Worm (Caenorhabditis elegans) whole organism, L4 larva: ENCODE data around the gene F49C12.2.
A peak's percentile ranks its signal among the peaks of the same experiment; 100 is the strongest.

ENCODE experiments used
- F10B5.3 ChIP-seq: sonication (generic microtip); optimal IDR thresholded peaks from 2 replicates; lab custom pipeline; 2016; ENCODE audit warnings: mild to moderate bottlenecking, missing genetic modification characterization, missing compliant biosample characterization
- R02D3.7 ChIP-seq: fragments of 150-350 bp; sonication (generic microtip); optimal IDR thresholded peaks from 3 replicates; lab custom pipeline; 2014; ENCODE audit warnings: missing biosample characterization, missing genetic modification characterization
- T20F7.1 ChIP-seq: fragments of 200-800 bp; sonication (Bioruptor generic); optimal IDR thresholded peaks from 2 replicates; lab custom pipeline; 2018; ENCODE audit warnings: mild to moderate bottlenecking, missing genetic modification characterization, missing compliant biosample characterization
- Y105C5A.15 ChIP-seq: fragments of 200-800 bp; sonication (Bioruptor generic); IDR thresholded peaks from 2 replicates; pipeline ENCODE4 v1.3.6; 2022; ENCODE audit warnings: missing genetic modification characterization, missing compliant biosample characterization
- Y5F2A.4 ChIP-seq: fragments of 200-800 bp; sonication (Bioruptor generic); optimal IDR thresholded peaks from 2 replicates; lab custom pipeline; 2018; ENCODE audit warnings: mild to moderate bottlenecking, missing genetic modification characterization, missing compliant biosample characterization
- ZK337.2 ChIP-seq: fragments of 200-800 bp; sonication (Bioruptor generic); IDR thresholded peaks from 2 replicates; pipeline ENCODE4 v1.3.6; 2022; ENCODE audit warnings: missing genetic modification reagents, missing genetic modification characterization, missing compliant biosample characterization
- aha-1 ChIP-seq: fragments of 150-350 bp; peaks from one replicate; lab custom pipeline; 2014; ENCODE audit warnings: missing biosample characterization, missing genetic modification characterization
- ama-1 ChIP-seq: fragments of 150-350 bp; optimal IDR thresholded peaks from 2 replicates; lab custom pipeline; 2014; ENCODE audit warnings: inconsistent platforms, mixed read lengths
- arid-1 ChIP-seq: fragments of 200-800 bp; sonication (Bioruptor generic); conservative IDR thresholded peaks from 2 replicates; pipeline ENCODE4 v1.3.6; 2022; ENCODE audit warnings: missing genetic modification reagents, missing genetic modification characterization, missing compliant biosample characterization
- ceh-62 ChIP-seq: sonication (generic microtip); optimal IDR thresholded peaks from 2 replicates; lab custom pipeline; 2017; ENCODE audit warnings: missing biosample characterization, missing genetic modification characterization
- ceh-82 ChIP-seq: sonication (generic microtip); optimal IDR thresholded peaks from 2 replicates; lab custom pipeline; 2017; ENCODE audit warnings: missing biosample characterization, missing genetic modification characterization
- ctbp-1 ChIP-seq: fragments of 200-800 bp; sonication (Bioruptor generic); IDR thresholded peaks from 2 replicates; pipeline ENCODE4 v1.3.6; 2022; ENCODE audit warnings: missing genetic modification reagents, missing genetic modification characterization, missing compliant biosample characterization
- daf-16 ChIP-seq, 3 experiments: sonication (generic microtip); optimal IDR thresholded peaks; 2 replicates each; lab custom pipeline; 2016 to 2017; ENCODE audit warnings: missing genetic modification characterization in 3 of 3, missing genetic modification reagents in 3 of 3, mild to moderate bottlenecking in 2 of 3, missing compliant biosample characterization in 2 of 3, missing biosample characterization in 1 of 3, moderate library complexity in 1 of 3
- daf-19 ChIP-seq: fragments of 200-800 bp; sonication (Bioruptor generic); conservative IDR thresholded peaks from 2 replicates; pipeline ENCODE4 v1.3.6; 2022; ENCODE audit warnings: missing genetic modification characterization, missing compliant biosample characterization
- daf-8 ChIP-seq: fragments of 200-800 bp; sonication (Bioruptor generic); IDR thresholded peaks from 2 replicates; pipeline ENCODE4 v1.3.6; 2022; ENCODE audit warnings: missing genetic modification characterization, missing compliant biosample characterization
- egl-43 ChIP-seq: fragments of 200-800 bp; sonication (Bioruptor generic); IDR thresholded peaks from 2 replicates; pipeline ENCODE4 v1.3.6; 2022; ENCODE audit warnings: missing genetic modification reagents, missing genetic modification characterization, missing compliant biosample characterization
- fkh-10 ChIP-seq: fragments of 150-350 bp; optimal IDR thresholded peaks from 2 replicates; lab custom pipeline; 2014; ENCODE audit warnings: missing biosample characterization, missing genetic modification reagents, missing genetic modification characterization
- fos-1 ChIP-seq: fragments of 150-350 bp; optimal IDR thresholded peaks from 2 replicates; lab custom pipeline; 2014; ENCODE audit warnings: missing biosample characterization, missing genetic modification characterization
- gei-8 ChIP-seq: fragments of 200-800 bp; sonication (Bioruptor generic); optimal IDR thresholded peaks from 2 replicates; lab custom pipeline; 2018; ENCODE audit warnings: mild to moderate bottlenecking, missing genetic modification characterization, missing compliant biosample characterization
- hlh-11 ChIP-seq: fragments of 200-800 bp; sonication (Bioruptor generic); optimal IDR thresholded peaks from 2 replicates; lab custom pipeline; 2018; ENCODE audit warnings: mild to moderate bottlenecking, missing genetic modification characterization, missing compliant biosample characterization
- jun-1 ChIP-seq: fragments of 150-350 bp; optimal IDR thresholded peaks from 2 replicates; lab custom pipeline; 2014; ENCODE audit warnings: missing biosample characterization, missing genetic modification reagents, missing genetic modification characterization
- lim-7 ChIP-seq: fragments of 200-800 bp; sonication (Bioruptor generic); IDR thresholded peaks from 2 replicates; pipeline ENCODE4 v1.3.6; 2022; ENCODE audit warnings: missing genetic modification characterization, missing compliant biosample characterization
- lin-1 ChIP-seq: fragments of 200-800 bp; sonication (Bioruptor generic); IDR thresholded peaks from 2 replicates; pipeline ENCODE4 v1.3.6; 2022; ENCODE audit warnings: missing genetic modification reagents, missing genetic modification characterization, missing compliant biosample characterization
- lin-13 ChIP-seq: fragments of 150-350 bp; optimal IDR thresholded peaks from 2 replicates; lab custom pipeline; 2014; ENCODE audit warnings: missing biosample characterization, missing genetic modification reagents, missing genetic modification characterization
- lin-15B ChIP-seq: fragments of 150-350 bp; sonication (generic microtip); optimal IDR thresholded peaks from 3 replicates; lab custom pipeline; 2014; ENCODE audit warnings: missing biosample characterization, missing genetic modification characterization
- lin-38 ChIP-seq: fragments of 200-800 bp; sonication (Bioruptor generic); IDR thresholded peaks from 2 replicates; pipeline ENCODE4 v1.3.6; 2022; ENCODE audit warnings: missing genetic modification reagents, missing genetic modification characterization, missing compliant biosample characterization
- lin-39 ChIP-seq: fragments of 150-350 bp; optimal IDR thresholded peaks from 2 replicates; lab custom pipeline; 2014; ENCODE audit warnings: missing biosample characterization, missing genetic modification reagents, missing genetic modification characterization
- lir-3 ChIP-seq: sonication (generic microtip); optimal IDR thresholded peaks from 2 replicates; lab custom pipeline; 2016; ENCODE audit warnings: mild to moderate bottlenecking, missing genetic modification characterization, missing compliant biosample characterization
- madf-5 ChIP-seq, 2 experiments: fragments of 200-800 bp; sonication (Bioruptor generic); IDR thresholded peaks; 2 replicates each; pipeline ENCODE4 v1.3.6; 2022; ENCODE audit warnings: missing compliant biosample characterization in 2 of 2, missing genetic modification characterization in 2 of 2
- madf-9 ChIP-seq: fragments of 200-800 bp; sonication (Bioruptor generic); conservative IDR thresholded peaks from 2 replicates; pipeline ENCODE4 v1.3.6; 2022; ENCODE audit warnings: missing genetic modification reagents, missing genetic modification characterization, missing compliant biosample characterization
- mdl-1 ChIP-seq, 2 experiments: fragments of 150-350 bp in 1 of 2; sonication (generic microtip) in 1 of 2; optimal IDR thresholded peaks; 2 replicates each; lab custom pipeline; 2014 to 2017; ENCODE audit warnings: missing biosample characterization in 2 of 2, missing genetic modification characterization in 2 of 2
- mep-1 ChIP-seq: fragments of 150-350 bp; sonication (generic microtip); optimal IDR thresholded peaks from 3 replicates; lab custom pipeline; 2014; ENCODE audit warnings: missing biosample characterization, missing genetic modification characterization
- mes-2 ChIP-seq: sonication (generic microtip); optimal IDR thresholded peaks from 2 replicates; lab custom pipeline; 2016; ENCODE audit warnings: missing genotype, mild to moderate bottlenecking, missing genetic modification characterization, missing compliant biosample characterization; ENCODE audit not compliant: poor library complexity, severe bottlenecking
- mxl-2 ChIP-seq: fragments of 200-800 bp; sonication (Bioruptor generic); conservative IDR thresholded peaks from 2 replicates; pipeline ENCODE4 v1.3.6; 2022; ENCODE audit warnings: missing genetic modification reagents, missing genetic modification characterization, missing compliant biosample characterization
- nhr-11 ChIP-seq: fragments of 150-350 bp; optimal IDR thresholded peaks from 2 replicates; lab custom pipeline; 2014; ENCODE audit warnings: missing biosample characterization, missing genetic modification characterization
- nhr-237 ChIP-seq: sonication (generic microtip); optimal IDR thresholded peaks from 2 replicates; lab custom pipeline; 2017; ENCODE audit warnings: missing biosample characterization, missing genetic modification characterization
- nhr-28 ChIP-seq: fragments of 150-350 bp; optimal IDR thresholded peaks from 2 replicates; lab custom pipeline; 2014; ENCODE audit warnings: missing biosample characterization, missing genetic modification characterization
- nhr-41 ChIP-seq: fragments of 200-800 bp; sonication (Bioruptor generic); IDR thresholded peaks from 2 replicates; pipeline ENCODE4 v1.3.6; 2022; ENCODE audit warnings: missing genetic modification reagents, missing genetic modification characterization, missing compliant biosample characterization
- nhr-42 ChIP-seq: fragments of 200-800 bp; sonication (Bioruptor generic); IDR thresholded peaks from 2 replicates; pipeline ENCODE4 v1.3.6; 2022; ENCODE audit warnings: missing genetic modification characterization, missing compliant biosample characterization
- nhr-76 ChIP-seq: fragments of 150-350 bp; optimal IDR thresholded peaks from 2 replicates; lab custom pipeline; 2014; ENCODE audit warnings: missing biosample characterization, missing genetic modification characterization
- nhr-77 ChIP-seq: fragments of 150-350 bp; optimal IDR thresholded peaks from 2 replicates; lab custom pipeline; 2014; ENCODE audit warnings: missing biosample characterization, missing genetic modification characterization
- php-3 ChIP-seq: fragments of 200-800 bp; sonication (Bioruptor generic); IDR thresholded peaks from 2 replicates; pipeline ENCODE4 v1.3.6; 2022; ENCODE audit warnings: missing genetic modification reagents, missing genetic modification characterization, missing compliant biosample characterization
- pqm-1 ChIP-seq: sonication (generic microtip); optimal IDR thresholded peaks from 2 replicates; lab custom pipeline; 2017; ENCODE audit warnings: missing biosample characterization, missing genetic modification characterization
- snpc-4 ChIP-seq: fragments of 150-350 bp; optimal IDR thresholded peaks from 2 replicates; lab custom pipeline; 2014; ENCODE audit warnings: missing biosample characterization, missing genetic modification characterization
- spr-1 ChIP-seq: sonication (generic microtip); optimal IDR thresholded peaks from 2 replicates; lab custom pipeline; 2016; ENCODE audit warnings: mild to moderate bottlenecking, missing genetic modification characterization, missing compliant biosample characterization
- spr-3 ChIP-seq: fragments of 200-800 bp; sonication (Bioruptor generic); optimal IDR thresholded peaks from 2 replicates; lab custom pipeline; 2018; ENCODE audit warnings: mild to moderate bottlenecking, missing genetic modification characterization, missing compliant biosample characterization
- tag-97 ChIP-seq: fragments of 200-800 bp; sonication (Bioruptor generic); IDR thresholded peaks from 2 replicates; pipeline ENCODE4 v1.3.6; 2022; ENCODE audit warnings: missing genetic modification characterization, missing compliant biosample characterization
- tra-1 ChIP-seq: fragments of 200-800 bp; sonication (Bioruptor generic); IDR thresholded peaks from 2 replicates; pipeline ENCODE4 v1.3.6; 2022; ENCODE audit warnings: missing genetic modification reagents, missing genetic modification characterization, missing compliant biosample characterization
- unc-130 ChIP-seq: sonication (generic microtip); optimal IDR thresholded peaks from 2 replicates; lab custom pipeline; 2016; ENCODE audit warnings: missing genetic modification reagents, missing genetic modification characterization, missing compliant biosample characterization
- unc-39 ChIP-seq: sonication (generic microtip); optimal IDR thresholded peaks from 2 replicates; lab custom pipeline; 2017; ENCODE audit warnings: missing biosample characterization, missing genetic modification characterization
- unc-62 ChIP-seq, 3 experiments: fragments of 150-350 bp in 1 of 3; sonication (generic microtip); optimal IDR thresholded peaks in 2 of 3; peaks in 1 of 3; 1 replicate in 1 of 3; 2 replicates in 2 of 3; lab custom pipeline; 2014 to 2017; ENCODE audit warnings: missing biosample characterization in 3 of 3, missing genetic modification characterization in 3 of 3, missing genetic modification reagents in 3 of 3, missing genotype in 1 of 3
- ztf-7 ChIP-seq: fragments of 150-350 bp; optimal IDR thresholded peaks from 2 replicates; lab custom pipeline; 2014; ENCODE audit warnings: missing biosample characterization, missing genetic modification characterization

Gene F49C12.2

DNA sequence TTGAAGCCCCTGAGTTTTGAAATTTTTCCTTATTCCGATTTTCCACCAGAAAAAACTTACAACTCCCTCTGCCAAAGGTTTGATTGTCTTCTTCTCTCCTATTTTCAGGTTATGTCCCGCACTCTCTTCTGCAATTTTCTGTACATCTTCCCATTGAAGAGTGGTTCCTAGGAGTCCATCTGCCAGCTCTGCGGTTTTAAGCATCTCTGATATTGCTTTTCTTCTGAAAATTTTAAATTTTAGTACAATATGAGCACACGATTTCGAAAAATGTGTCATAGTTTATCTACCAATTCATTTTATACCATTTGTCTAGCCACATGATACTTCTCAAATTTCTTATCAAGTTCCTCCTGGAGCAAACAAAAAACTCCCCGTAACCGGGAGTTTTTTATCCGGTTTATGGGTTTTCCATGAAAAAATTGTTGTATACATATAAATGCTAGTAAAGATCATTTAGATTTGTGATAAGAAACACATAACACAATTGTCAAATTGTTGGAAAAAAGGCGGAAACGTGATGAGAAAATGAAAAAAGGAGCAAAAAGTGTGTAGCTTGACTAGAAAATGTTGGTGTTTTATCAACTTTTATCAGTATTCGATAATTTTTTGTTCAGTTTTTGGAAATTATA is 12.0 kb upstream of the F49C12.2 start:
- TF ChIP-seq aha-1 (tag; lab: Kevin White, UChicago) (peak; percentile 91), madf-9 (no peak), lim-7 (GFP tag; lab: Robert Waterston, UW) (no peak), nhr-11 (no peak), mxl-2 (GFP tag; lab: Robert Waterston, UW) (no peak), lin-38 (no peak), lin-13 (GFP tag; lab: Kevin White, UChicago) (no peak), ctbp-1 (no peak), daf-19 (no peak), R02D3.7 (tag; lab: Kevin White, UChicago) (no peak), T20F7.1 (peak; percentile 13), nhr-41 (GFP tag; lab: Robert Waterston, UW) (no peak), mes-2 (no peak), lir-3 (tag; lab: Kevin White, UChicago) (no peak), madf-5 (GFP tag; IDR thresholded peaks at IDR 0.05; lab: Robert Waterston, UW) (no peak), daf-16 (GFP tag; optimal IDR thresholded peaks at IDR 0.05; lab: Kevin White, UChicago) (no peak), daf-16 (tag; optimal IDR thresholded peaks at IDR 0.05; lab: Kevin White, UChicago) (peak; percentile 62), unc-39 (tag; lab: Kevin White, UChicago) (no peak), F10B5.3 (no peak), daf-8 (GFP tag; lab: Robert Waterston, UW) (no peak), php-3 (0 out of 2 replicates have a peak, but pooled peaks have one; percentile 32), spr-1 (tag; lab: Kevin White, UChicago) (no peak), ZK337.2 (GFP tag; lab: Robert Waterston, UW) (no peak), nhr-76 (no peak), nhr-28 (peak; percentile 71), spr-3 (GFP tag; lab: Kevin White, UChicago) (no peak), lin-39 (tag; lab: Kevin White, UChicago) (no peak), ceh-62 (tag; lab: Kevin White, UChicago) (no peak), tag-97 (GFP tag; lab: Robert Waterston, UW) (no peak), fkh-10 (GFP tag; lab: Kevin White, UChicago) (no peak), unc-62 (GFP tag; optimal IDR thresholded peaks at IDR 0.05 in 1 of 2; lab: Kevin White, UChicago) (no peak), unc-62 (tag; optimal IDR thresholded peaks at IDR 0.05; lab: Kevin White, UChicago) (no peak), lin-15B (tag; lab: Kevin White, UChicago) (no peak), arid-1 (GFP tag; lab: Robert Waterston, UW) (no peak), tra-1 (GFP tag; lab: Robert Waterston, UW) (no peak), nhr-77 (tag; lab: Kevin White, UChicago) (peak; percentile 74), hlh-11 (tag; lab: Kevin White, UChicago) (peak; percentile 57), mdl-1 (tag; optimal IDR thresholded peaks at IDR 0.05; lab: Kevin White, UChicago) (peak in 1 of 2 experiments; percentile 43), ztf-7 (tag; lab: Kevin White, UChicago) (no peak), ceh-82 (tag; lab: Kevin White, UChicago) (no peak), Y5F2A.4 (GFP tag; lab: Kevin White, UChicago) (no peak), jun-1 (tag; lab: Kevin White, UChicago) (no peak), snpc-4 (tag; lab: Kevin White, UChicago) (no peak), unc-130 (GFP tag; lab: Kevin White, UChicago) (no peak), ama-1 (lab: Kevin White, UChicago) (no peak), mep-1 (tag; lab: Kevin White, UChicago) (no peak), lin-1 (peak; percentile 20; the same call in 1 of the 2 replicates), pqm-1 (peak; percentile 44), fos-1 (tag; lab: Kevin White, UChicago) (no peak), gei-8 (no peak), nhr-42 (no peak), egl-43 (GFP tag; lab: Robert Waterston, UW) (no peak), Y105C5A.15 (GFP tag; lab: Robert Waterston, UW) (no peak), nhr-237 (no peak)
